Fruit fly (Drosophila melanogaster) whole organism, embryonic: ENCODE data around the gene Yip1d1.

Experiments
- BEAF-32 ChIP-seq: fragments of 200-800 bp; sonication (Bioruptor generic); optimal IDR thresholded peaks from 3 replicates; lab custom pipeline; 2017; ENCODE audit warnings: missing biosample characterization, missing genetic modification characterization, mild to moderate bottlenecking, moderate library complexity, missing genetic modification reagents
- CG10462 ChIP-seq: fragments of 200-800 bp; sonication (Bioruptor generic); optimal IDR thresholded peaks from 2 replicates; lab custom pipeline; 2016; ENCODE audit warnings: missing biosample characterization, missing genetic modification characterization
- CG10565 ChIP-seq: fragments of 200-800 bp; sonication (Bioruptor generic); optimal IDR thresholded peaks from 3 replicates; lab custom pipeline; 2016; ENCODE audit warnings: missing biosample characterization, mild to moderate bottlenecking, missing genetic modification characterization
- CG12104 ChIP-seq: fragments of 200-800 bp; sonication (Bioruptor generic); optimal IDR thresholded peaks from 3 replicates; lab custom pipeline; 2016; ENCODE audit warnings: missing biosample characterization, missing genetic modification characterization
- CG12659 ChIP-seq: fragments of 200-800 bp; sonication (Bioruptor generic); optimal IDR thresholded peaks from 3 replicates; lab custom pipeline; 2017; ENCODE audit warnings: mild to moderate bottlenecking, missing biosample characterization, missing genetic modification reagents, missing genetic modification characterization
- CG13624 ChIP-seq: fragments of 200-800 bp; sonication (Bioruptor generic); optimal IDR thresholded peaks from 2 replicates; lab custom pipeline; 2016; ENCODE audit warnings: missing biosample characterization, missing genetic modification characterization
- CG1602 ChIP-seq: fragments of 200-800 bp; sonication (Bioruptor generic); optimal IDR thresholded peaks from 3 replicates; lab custom pipeline; 2016; ENCODE audit warnings: missing biosample characterization, missing genetic modification characterization
- CG17385 ChIP-seq: fragments of 200-800 bp; sonication (Bioruptor generic); optimal IDR thresholded peaks from 3 replicates; lab custom pipeline; 2018; ENCODE audit warnings: missing biosample characterization, mild to moderate bottlenecking, missing genetic modification characterization
- CG18262 ChIP-seq: fragments of 200-800 bp; optimal IDR thresholded peaks from 3 replicates; lab custom pipeline; 2019; ENCODE audit warnings: missing biosample characterization, mild to moderate bottlenecking, missing genetic modification characterization, moderate library complexity
- CG18599 ChIP-seq: fragments of 200-800 bp; sonication (Bioruptor generic); optimal IDR thresholded peaks from 3 replicates; lab custom pipeline; 2017; ENCODE audit warnings: missing biosample characterization, missing genetic modification characterization, mild to moderate bottlenecking, moderate library complexity, missing genetic modification reagents
- CG2712 ChIP-seq: fragments of 200-800 bp; optimal IDR thresholded peaks from 3 replicates; lab custom pipeline; 2019; ENCODE audit warnings: missing biosample characterization, mild to moderate bottlenecking, missing genetic modification characterization, moderate library complexity
- CG2889 ChIP-seq: fragments of 200-800 bp; sonication (Bioruptor generic); IDR thresholded peaks from 3 replicates; pipeline ENCODE4 v1.3.6; 2022; ENCODE audit warnings: missing biosample characterization, missing genetic modification characterization
- CG32532 ChIP-seq: fragments of 200-800 bp; sonication (Bioruptor generic); IDR thresholded peaks from 2 replicates; pipeline ENCODE4 v1.3.6; 2022; ENCODE audit warnings: missing biosample characterization, missing genetic modification characterization
- CG32767 ChIP-seq: fragments of 200-800 bp; sonication (Bioruptor generic); IDR thresholded peaks from 2 replicates; pipeline ENCODE4 v1.3.6; 2022; ENCODE audit warnings: missing biosample characterization, missing genetic modification characterization
- CG34376 ChIP-seq: fragments of 200-800 bp; sonication (Bioruptor generic); optimal IDR thresholded peaks from 2 replicates; lab custom pipeline; 2018; ENCODE audit warnings: missing biosample characterization, mild to moderate bottlenecking, missing genetic modification characterization
- CG34422 ChIP-seq: fragments of 200-800 bp; sonication (Bioruptor generic); IDR thresholded peaks from 3 replicates; pipeline ENCODE4 v1.3.6; 2022; ENCODE audit warnings: missing biosample characterization, missing genetic modification characterization
- CG3847 ChIP-seq: fragments of 200-800 bp; sonication (Bioruptor generic); IDR thresholded peaks from 2 replicates; pipeline ENCODE4 v1.3.6; 2022; ENCODE audit warnings: missing biosample characterization, missing genetic modification characterization
- CG4328 ChIP-seq: fragments of 200-800 bp; sonication (Bioruptor generic); optimal IDR thresholded peaks from 3 replicates; lab custom pipeline; 2017; ENCODE audit warnings: missing biosample characterization, missing genetic modification reagents, missing genetic modification characterization
- CG4707 ChIP-seq: fragments of 200-800 bp; sonication (Bioruptor generic); optimal IDR thresholded peaks from 2 replicates; lab custom pipeline; 2018; ENCODE audit warnings: missing biosample characterization, mild to moderate bottlenecking, missing genetic modification characterization, moderate library complexity
- CG6175 ChIP-seq: fragments of 200-800 bp; sonication (Bioruptor generic); IDR thresholded peaks from 3 replicates; pipeline ENCODE4 v1.3.6; 2022; ENCODE audit warnings: missing biosample characterization, missing genetic modification characterization
- CG8924 ChIP-seq: fragments of 200-800 bp; optimal IDR thresholded peaks from 3 replicates; lab custom pipeline; 2019; ENCODE audit warnings: missing biosample characterization, mild to moderate bottlenecking, missing genetic modification characterization, moderate library complexity
- CG9609 ChIP-seq: fragments of 200-800 bp; sonication (Bioruptor generic); optimal IDR thresholded peaks from 3 replicates; lab custom pipeline; 2016; ENCODE audit warnings: missing biosample characterization, missing genetic modification characterization
- CoRest ChIP-seq: fragments of 200-800 bp; sonication (Bioruptor generic); optimal IDR thresholded peaks from 3 replicates; lab custom pipeline; 2018; ENCODE audit warnings: missing biosample characterization, mild to moderate bottlenecking, missing genetic modification characterization, moderate library complexity
- D19B ChIP-seq: fragments of 200-800 bp; sonication (Bioruptor generic); optimal IDR thresholded peaks from 2 replicates; lab custom pipeline; 2017; ENCODE audit warnings: missing biosample characterization, mild to moderate bottlenecking, missing genetic modification characterization
- Dp ChIP-seq: fragments of 200-800 bp; sonication (Bioruptor generic); optimal IDR thresholded peaks from 2 replicates; lab custom pipeline; 2018; ENCODE audit warnings: missing biosample characterization, mild to moderate bottlenecking, missing genetic modification characterization, moderate library complexity
- Ets65A ChIP-seq: fragments of 200-800 bp; sonication (Bioruptor generic); peaks from one replicate; lab custom pipeline; 2016; ENCODE audit warnings: missing biosample characterization, missing genetic modification characterization
- HLHmδ ChIP-seq: fragments of 200-800 bp; sonication (Bioruptor generic); optimal IDR thresholded peaks from 2 replicates; lab custom pipeline; 2018; ENCODE audit warnings: missing biosample characterization, mild to moderate bottlenecking, missing genetic modification characterization, moderate library complexity
- HmgZ ChIP-seq: fragments of 200-800 bp; sonication (Bioruptor generic); optimal IDR thresholded peaks from 2 replicates; lab custom pipeline; 2018; ENCODE audit warnings: missing biosample characterization, mild to moderate bottlenecking, missing genetic modification characterization
- Hmx ChIP-seq: fragments of 200-800 bp; sonication (Bioruptor generic); optimal IDR thresholded peaks from 2 replicates; lab custom pipeline; 2016; ENCODE audit warnings: missing biosample characterization, missing genetic modification characterization
- MBD-R2 ChIP-seq: fragments of 200-800 bp; sonication (Bioruptor generic); IDR thresholded peaks from 2 replicates; pipeline ENCODE4 v1.3.6; 2022; ENCODE audit warnings: missing biosample characterization, missing genetic modification characterization
- Mad ChIP-seq: fragments of 200-800 bp; sonication (Bioruptor generic); optimal IDR thresholded peaks from 2 replicates; lab custom pipeline; 2016; ENCODE audit warnings: missing biosample characterization, missing genetic modification characterization
- NK7.1 ChIP-seq: fragments of 200-800 bp; sonication (Bioruptor generic); optimal IDR thresholded peaks from 3 replicates; lab custom pipeline; 2016; ENCODE audit warnings: missing biosample characterization, missing genetic modification characterization
- Xbp1 ChIP-seq: fragments of 200-800 bp; sonication (Bioruptor generic); optimal IDR thresholded peaks from 3 replicates; lab custom pipeline; 2016; ENCODE audit warnings: missing biosample characterization, mild to moderate bottlenecking, missing genetic modification characterization
- ato ChIP-seq: fragments of 200-800 bp; sonication (Bioruptor generic); IDR thresholded peaks from 2 replicates; pipeline ENCODE4 v1.3.6; 2022; ENCODE audit warnings: missing biosample characterization, missing genetic modification characterization; ENCODE audit not compliant: partially characterized antibody
- cad ChIP-seq: fragments of >200 bp; optimal IDR thresholded peaks from 2 replicates; lab custom pipeline; 2017; ENCODE audit warnings: missing biosample characterization, missing genetic modification characterization
- dati ChIP-seq: fragments of 200-800 bp; sonication (Bioruptor generic); IDR thresholded peaks from 2 replicates; pipeline ENCODE4 v1.3.6; 2022; ENCODE audit warnings: missing biosample characterization, missing genetic modification characterization
- fd3F ChIP-seq: fragments of 200-800 bp; sonication (Bioruptor generic); optimal IDR thresholded peaks from 2 replicates; lab custom pipeline; 2018; ENCODE audit warnings: missing biosample characterization, mild to moderate bottlenecking, missing genetic modification characterization, moderate library complexity
- ind ChIP-seq: fragments of 200-800 bp; sonication (Bioruptor generic); optimal IDR thresholded peaks from 3 replicates; lab custom pipeline; 2016; ENCODE audit warnings: missing biosample characterization, missing genetic modification characterization
- lab ChIP-seq: fragments of 200-800 bp; sonication (Bioruptor generic); optimal IDR thresholded peaks from 3 replicates; lab custom pipeline; 2017; ENCODE audit warnings: missing biosample characterization, missing genetic modification characterization, mild to moderate bottlenecking, moderate library complexity, missing genetic modification reagents
- nom ChIP-seq: fragments of 200-800 bp; sonication (Bioruptor generic); optimal IDR thresholded peaks from 2 replicates; lab custom pipeline; 2017; ENCODE audit warnings: missing biosample characterization, missing genetic modification characterization, mild to moderate bottlenecking, moderate library complexity, missing genetic modification reagents
- pum ChIP-seq: fragments of 200-800 bp; sonication (Bioruptor generic); optimal IDR thresholded peaks from 2 replicates; lab custom pipeline; 2016; ENCODE audit warnings: missing biosample characterization, missing genetic modification characterization
- run ChIP-seq: fragments of 200-800 bp; sonication (Bioruptor generic); optimal IDR thresholded peaks from 3 replicates; lab custom pipeline; 2018; ENCODE audit warnings: missing biosample characterization, mild to moderate bottlenecking, missing genetic modification characterization
- shn ChIP-seq: fragments of 200-800 bp; sonication (Bioruptor generic); optimal IDR thresholded peaks from 3 replicates; lab custom pipeline; 2016; ENCODE audit warnings: missing biosample characterization, missing genetic modification characterization
- stwl ChIP-seq: fragments of 200-800 bp; sonication (Bioruptor generic); optimal IDR thresholded peaks from 3 replicates; lab custom pipeline; 2018; ENCODE audit warnings: missing biosample characterization, mild to moderate bottlenecking, missing genetic modification characterization, moderate library complexity
- toy ChIP-seq: fragments of 200-800 bp; sonication (Bioruptor generic); IDR thresholded peaks from 2 replicates; pipeline ENCODE4 v1.3.6; 2022; ENCODE audit warnings: missing biosample characterization, missing genetic modification characterization
- twi ChIP-seq: fragments of 200-800 bp; optimal IDR thresholded peaks from 2 replicates; lab custom pipeline; 2019; ENCODE audit warnings: missing biosample characterization, mild to moderate bottlenecking, missing genetic modification characterization, moderate library complexity
- wdn ChIP-seq: fragments of 200-800 bp; sonication (Bioruptor generic); IDR thresholded peaks from 2 replicates; pipeline ENCODE4 v1.3.6; 2022; ENCODE audit warnings: missing biosample characterization, missing genetic modification characterization
- yki ChIP-seq: fragments of >200 bp; optimal IDR thresholded peaks from 3 replicates; lab custom pipeline; 2018
- zfh2 ChIP-seq: fragments of 200-800 bp; sonication (Bioruptor generic); optimal IDR thresholded peaks from 2 replicates; lab custom pipeline; 2016; ENCODE audit warnings: missing biosample characterization, missing genetic modification characterization

The Yip1d1 gene

dm6 chr2L:13004059-13004870 lies 3.8 kb upstream of the Yip1d1 start, which contains the start of the genes Vha68-1 and mTor (continued):
- TF ChIP-seq CG34422, result peak; percentile 74; the same call in 2 of the 3 replicates
- no peak for TF ChIP-seq CG34376
- TF ChIP-seq fd3F (GFP tag; lab: Kevin White, UChicago), result peak; percentile 60
- TF ChIP-seq pum, result peak; percentile 76
- peak; percentile 45; the same call in 1 of the 2 replicates for TF ChIP-seq CG32767
- TF ChIP-seq CG12104 (GFP tag; lab: Kevin White, UChicago), result peak; percentile 50
- TF ChIP-seq Ets65A (GFP tag; lab: Kevin White, UChicago), result peak; percentile 97
- TF ChIP-seq shn (GFP tag; lab: Kevin White, UChicago), result peak; percentile 78
- TF ChIP-seq D19B (GFP tag; lab: Kevin White, UChicago), result peak; percentile 57
- no peak for TF ChIP-seq CG17385 (GFP tag; lab: Kevin White, UChicago)
- no peak; the same call in 1 of the 2 replicates for TF ChIP-seq MBD-R2 (GFP tag; lab: Robert Waterston, UW)
- TF ChIP-seq CG10565 (GFP tag; lab: Kevin White, UChicago), result peak; percentile 9
- TF ChIP-seq CG4328 (GFP tag; lab: Kevin White, UChicago), result peak; percentile 45
- TF ChIP-seq zfh2 (GFP tag; lab: Kevin White, UChicago), result peak; percentile 92
- TF ChIP-seq ato, result peak; percentile 54
- peak; percentile 40 for TF ChIP-seq Dp (GFP tag; lab: Kevin White, UChicago)
- TF ChIP-seq CG18262 (tag; lab: Kevin White, UChicago), result no peak
- no peak for TF ChIP-seq NK7.1 (GFP tag; lab: Kevin White, UChicago)
- no peak for TF ChIP-seq stwl (tag; lab: Kevin White, UChicago)
- TF ChIP-seq cad, result no peak
- no peak for TF ChIP-seq CG8924 (tag; lab: Kevin White, UChicago)
- no peak for TF ChIP-seq HLHmδ (GFP tag; lab: Kevin White, UChicago)
- TF ChIP-seq Hmx, result no peak
- no peak for TF ChIP-seq run (tag; lab: Kevin White, UChicago)
- peak; percentile 36 for TF ChIP-seq CG10462 (GFP tag; lab: Kevin White, UChicago)
- TF ChIP-seq CG3847 (GFP tag; lab: Robert Waterston, UW), result peak; percentile 86
- TF ChIP-seq twi (tag; lab: Kevin White, UChicago), result no peak
- 0 out of 2 replicates have a peak, but pooled peaks have one; percentile 46 for TF ChIP-seq toy (GFP tag; lab: Robert Waterston, UW)
- TF ChIP-seq CG12659 (GFP tag; lab: Kevin White, UChicago), result peak; percentile 82
- TF ChIP-seq yki (lab: Kevin White, UChicago), result no peak
- TF ChIP-seq CG6175, result peak; percentile 74; the same call in 2 of the 3 replicates
- peak; percentile 73 for TF ChIP-seq CG9609 (GFP tag; lab: Kevin White, UChicago)
- TF ChIP-seq ind (GFP tag; lab: Kevin White, UChicago), result peak; percentile 84
- TF ChIP-seq Xbp1 (GFP tag; lab: Kevin White, UChicago), result peak; percentile 82
- TF ChIP-seq CG2889, result peak; percentile 79; the same call in 2 of the 3 replicates
- TF ChIP-seq CoRest (tag; lab: Kevin White, UChicago), result peak; percentile 90
- no peak for TF ChIP-seq CG13624
- TF ChIP-seq wdn (GFP tag; lab: Robert Waterston, UW), result peak; percentile 80
- peak; percentile 36; the same call in 1 of the 2 replicates for TF ChIP-seq dati (GFP tag; lab: Robert Waterston, UW)
- TF ChIP-seq lab (GFP tag; lab: Kevin White, UChicago), result no peak
- TF ChIP-seq CG4707, result no peak
- peak; percentile 78 for TF ChIP-seq CG18599 (GFP tag; lab: Kevin White, UChicago)
- TF ChIP-seq CG2712 (tag; lab: Kevin White, UChicago), result no peak
- peak; percentile 83 for TF ChIP-seq CG1602 (GFP tag; lab: Kevin White, UChicago)
- TF ChIP-seq Mad (GFP tag; lab: Kevin White, UChicago), result peak; percentile 53
- peak; percentile 89 for TF ChIP-seq BEAF-32 (GFP tag; lab: Kevin White, UChicago)
- TF ChIP-seq HmgZ (tag; lab: Kevin White, UChicago), result peak; percentile 57
- TF ChIP-seq CG32532 (GFP tag; lab: Robert Waterston, UW), result peak; percentile 89
- TF ChIP-seq nom (GFP tag; lab: Kevin White, UChicago), result no peak
